Fruit fly (Drosophila melanogaster): Measurements from ENCODE around the gene CG5521.

- no peak for TF ChIP-seq Dll (optimal IDR thresholded peaks at IDR 0.05)
- no peak for TF ChIP-seq psq (optimal IDR thresholded peaks at IDR 0.05)
Observed at dm6 chr3R:26918857-26919256, 47.9 kb upstream of the CG5521 start.
